Worm (Caenorhabditis elegans) whole organism, L1 larva: ENCODE data around the gene erd-2.1.
A peak's percentile ranks its signal among the peaks of the same experiment; 100 is the strongest.

Experiments
- C04F5.9 ChIP-seq: sonication (generic microtip); optimal IDR thresholded peaks from 2 replicates; lab custom pipeline; 2016; ENCODE audit warnings: missing genetic modification characterization, missing compliant biosample characterization
- C16A3.4 ChIP-seq: fragments of 150-350 bp; optimal IDR thresholded peaks from 2 replicates; lab custom pipeline; 2014; ENCODE audit warnings: missing biosample characterization, missing genetic modification characterization
- C34B4.2 ChIP-seq: sonication (generic microtip); optimal IDR thresholded peaks from 2 replicates; lab custom pipeline; 2017; ENCODE audit warnings: mild to moderate bottlenecking, missing genetic modification characterization, missing compliant biosample characterization
- F16B12.6 ChIP-seq: fragments of 150-350 bp; optimal IDR thresholded peaks from 2 replicates; lab custom pipeline; 2014; ENCODE audit warnings: missing biosample characterization, missing genetic modification characterization
- aha-1 ChIP-seq: fragments of 150-350 bp; optimal IDR thresholded peaks from 2 replicates; lab custom pipeline; 2014; ENCODE audit warnings: missing biosample characterization, missing genetic modification characterization
- ama-1 ChIP-seq: fragments of 150-350 bp; optimal IDR thresholded peaks from 2 replicates; lab custom pipeline; 2014
- blmp-1 ChIP-seq: fragments of 150-350 bp; optimal IDR thresholded peaks from 2 replicates; lab custom pipeline; 2014; ENCODE audit warnings: missing biosample characterization, missing genetic modification characterization
- ceh-8 ChIP-seq: fragments of 200-800 bp; sonication (Bioruptor generic); optimal IDR thresholded peaks from 2 replicates; lab custom pipeline; 2018; ENCODE audit warnings: mild to moderate bottlenecking, missing genetic modification characterization, moderate library complexity, missing compliant biosample characterization
- ces-1 ChIP-seq: fragments of 150-350 bp; optimal IDR thresholded peaks from 2 replicates; lab custom pipeline; 2014; ENCODE audit warnings: missing biosample characterization, missing genetic modification reagents, missing genetic modification characterization
- dsc-1 ChIP-seq: sonication (generic microtip); optimal IDR thresholded peaks from 2 replicates; lab custom pipeline; 2016; ENCODE audit warnings: mild to moderate bottlenecking, missing genetic modification characterization, missing compliant biosample characterization
- efl-3 ChIP-seq: fragments of 200-800 bp; sonication (Bioruptor generic); optimal IDR thresholded peaks from 2 replicates; lab custom pipeline; 2018; ENCODE audit warnings: mild to moderate bottlenecking, missing genetic modification characterization, missing compliant biosample characterization
- elt-3 ChIP-seq, 6 experiments: fragments of 150-350 bp in 1 of 6; sonication (generic microtip); optimal IDR thresholded peaks; 2 replicates each; lab custom pipeline; 2017 to 2018; ENCODE audit warnings: missing biosample characterization in 6 of 6, missing genetic modification characterization in 6 of 6, inconsistent platforms in 1 of 6
- ets-5 ChIP-seq: fragments of 200-800 bp; sonication (Bioruptor generic); IDR thresholded peaks from 2 replicates; pipeline ENCODE4 v1.3.6; 2022; ENCODE audit warnings: missing genetic modification characterization, missing compliant biosample characterization
- fkh-10 ChIP-seq: sonication (generic microtip); optimal IDR thresholded peaks from 2 replicates; lab custom pipeline; 2017; ENCODE audit warnings: missing biosample characterization, missing genetic modification reagents, missing genetic modification characterization
- fkh-4 ChIP-seq: sonication (generic microtip); optimal IDR thresholded peaks from 2 replicates; lab custom pipeline; 2016; ENCODE audit warnings: missing compliant biosample characterization, missing genetic modification characterization, borderline replicate concordance
- fkh-8 ChIP-seq: sonication (generic microtip); optimal IDR thresholded peaks from 2 replicates; lab custom pipeline; 2016; ENCODE audit warnings: mild to moderate bottlenecking, missing genetic modification characterization, missing compliant biosample characterization
- fos-1 ChIP-seq: fragments of 150-350 bp; optimal IDR thresholded peaks from 2 replicates; lab custom pipeline; 2014; ENCODE audit warnings: missing biosample characterization, missing genetic modification characterization
- hlh-4 ChIP-seq: sonication (generic microtip); optimal IDR thresholded peaks from 2 replicates; lab custom pipeline; 2016; ENCODE audit warnings: mild to moderate bottlenecking, missing genetic modification characterization, missing compliant biosample characterization
- hpl-2 ChIP-seq: fragments of 150-350 bp; optimal IDR thresholded peaks from 2 replicates; lab custom pipeline; 2014; ENCODE audit warnings: missing biosample characterization, missing genetic modification reagents, missing genetic modification characterization
- isw-1 ChIP-seq: fragments of 200-800 bp; sonication (Bioruptor generic); IDR thresholded peaks from 2 replicates; pipeline ENCODE4 v1.3.6; 2022; ENCODE audit warnings: missing genetic modification characterization, missing compliant biosample characterization
- jun-1 ChIP-seq: fragments of 150-350 bp; optimal IDR thresholded peaks from 2 replicates; lab custom pipeline; 2014; ENCODE audit warnings: missing biosample characterization, missing genetic modification reagents, missing genetic modification characterization
- lin-14 ChIP-seq: fragments of 200-800 bp; sonication (Bioruptor generic); optimal IDR thresholded peaks from 2 replicates; lab custom pipeline; 2018; ENCODE audit warnings: mild to moderate bottlenecking, missing genetic modification characterization, moderate library complexity, missing compliant biosample characterization
- lin-35 ChIP-seq, 2 experiments: fragments of 150-350 bp; optimal IDR thresholded peaks; 2 replicates each; lab custom pipeline; 2014; ENCODE audit warnings: missing biosample characterization in 2 of 2, missing genetic modification characterization in 2 of 2, missing genetic modification reagents in 2 of 2
- lir-3 ChIP-seq: sonication (generic microtip); optimal IDR thresholded peaks from 2 replicates; lab custom pipeline; 2016; ENCODE audit warnings: mild to moderate bottlenecking, missing genetic modification characterization, moderate library complexity, missing compliant biosample characterization; ENCODE audit not compliant: poor library complexity
- lsy-2 ChIP-seq, 2 experiments: fragments of 150-350 bp; optimal IDR thresholded peaks; 2 replicates each; lab custom pipeline; 2014; ENCODE audit warnings: missing biosample characterization in 2 of 2, missing genetic modification characterization in 2 of 2
- mep-1 ChIP-seq: fragments of 150-350 bp; optimal IDR thresholded peaks from 2 replicates; lab custom pipeline; 2014; ENCODE audit warnings: missing biosample characterization, missing genetic modification characterization
- nhr-19 ChIP-seq: fragments of 200-800 bp; sonication (Bioruptor generic); conservative IDR thresholded peaks from 2 replicates; pipeline ENCODE4 v1.3.6; 2022; ENCODE audit warnings: missing genetic modification characterization, missing compliant biosample characterization
- nhr-20 ChIP-seq: sonication (generic microtip); optimal IDR thresholded peaks from 2 replicates; lab custom pipeline; 2016; ENCODE audit warnings: mild to moderate bottlenecking, missing genetic modification characterization, missing compliant biosample characterization
- nhr-28 ChIP-seq: fragments of 150-350 bp; optimal IDR thresholded peaks from 2 replicates; lab custom pipeline; 2014; ENCODE audit warnings: missing biosample characterization, missing genetic modification characterization
- nhr-85 ChIP-seq: sonication (generic microtip); peaks from one replicate; lab custom pipeline; 2016; ENCODE audit warnings: missing genetic modification characterization, inconsistent platforms, missing compliant biosample characterization
- pax-3 ChIP-seq: fragments of 200-800 bp; sonication (Bioruptor generic); optimal IDR thresholded peaks from 2 replicates; lab custom pipeline; 2018; ENCODE audit warnings: mild to moderate bottlenecking, missing genetic modification characterization, moderate library complexity, missing compliant biosample characterization
- rnt-1 ChIP-seq: sonication (generic microtip); optimal IDR thresholded peaks from 2 replicates; lab custom pipeline; 2016; ENCODE audit warnings: mild to moderate bottlenecking, missing genetic modification characterization, moderate library complexity, missing compliant biosample characterization
- skn-1 ChIP-seq: fragments of 150-350 bp; optimal IDR thresholded peaks from 2 replicates; lab custom pipeline; 2014; ENCODE audit warnings: missing biosample characterization, missing genetic modification characterization
- snu-23 ChIP-seq: sonication (generic microtip); optimal IDR thresholded peaks from 2 replicates; lab custom pipeline; 2016; ENCODE audit warnings: missing genetic modification characterization, missing compliant biosample characterization
- sptf-1 ChIP-seq: fragments of 150-350 bp; optimal IDR thresholded peaks from 2 replicates; lab custom pipeline; 2014; ENCODE audit warnings: missing biosample characterization, missing genetic modification characterization
- sup-37 ChIP-seq: fragments of 200-800 bp; sonication (Bioruptor generic); optimal IDR thresholded peaks from 2 replicates; lab custom pipeline; 2018; ENCODE audit warnings: mild to moderate bottlenecking, missing genetic modification characterization, missing compliant biosample characterization
- swsn-7 ChIP-seq: sonication (generic microtip); optimal IDR thresholded peaks from 2 replicates; lab custom pipeline; 2016; ENCODE audit warnings: missing genetic modification characterization, missing compliant biosample characterization
- tbx-2 ChIP-seq: sonication (generic microtip); optimal IDR thresholded peaks from 2 replicates; lab custom pipeline; 2016; ENCODE audit warnings: missing genetic modification characterization, missing compliant biosample characterization
- unc-130 ChIP-seq: fragments of 150-350 bp; optimal IDR thresholded peaks from 2 replicates; lab custom pipeline; 2017; ENCODE audit warnings: missing biosample characterization, missing genetic modification characterization, inconsistent platforms
- unc-30 ChIP-seq: sonication (generic microtip); optimal IDR thresholded peaks from 2 replicates; lab custom pipeline; 2017; ENCODE audit warnings: missing biosample characterization, missing genetic modification characterization
- unc-98 ChIP-seq: fragments of 200-800 bp; sonication (Bioruptor generic); IDR thresholded peaks from 2 replicates; pipeline ENCODE4 v1.3.6; 2022; ENCODE audit warnings: missing genetic modification characterization, missing compliant biosample characterization
- zag-1 ChIP-seq: fragments of 150-350 bp; optimal IDR thresholded peaks from 2 replicates; lab custom pipeline; 2014; ENCODE audit warnings: missing biosample characterization, missing genetic modification characterization
- ztf-4 ChIP-seq: fragments of 150-350 bp; optimal IDR thresholded peaks from 2 replicates; lab custom pipeline; 2014; ENCODE audit warnings: missing biosample characterization, missing genetic modification characterization

The erd-2.1 gene

DNA sequence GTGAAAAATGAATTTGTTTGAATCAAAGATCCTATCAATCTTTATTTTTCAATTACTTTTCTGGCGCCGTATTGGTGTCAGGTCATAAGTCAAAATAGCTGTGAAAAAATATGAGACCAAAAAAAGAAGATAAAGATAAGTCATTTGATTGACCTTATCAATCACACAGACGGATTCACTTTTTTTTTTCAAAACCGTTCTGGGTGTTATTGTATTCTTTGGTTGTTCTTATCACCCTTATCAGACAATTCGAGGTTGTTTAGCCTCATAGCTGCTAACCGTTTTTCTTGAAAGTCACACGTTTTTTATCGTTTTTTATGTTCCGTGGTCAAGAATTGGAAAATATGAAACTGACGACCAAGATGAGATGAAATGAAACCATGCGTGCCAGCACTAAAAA, 9.9 kb upstream of the erd-2.1 start (continued):
- TF ChIP-seq dsc-1 (tag; lab: Kevin White, UChicago) (no peak), hpl-2 (GFP tag; lab: Kevin White, UChicago) (no peak), ets-5 (GFP tag; lab: Robert Waterston, UW) (no peak), fkh-4 (tag; lab: Kevin White, UChicago) (no peak), aha-1 (tag; lab: Kevin White, UChicago) (no peak), C04F5.9 (tag; lab: Kevin White, UChicago) (no peak), elt-3 (tag; optimal IDR thresholded peaks at IDR 0.05; lab: Kevin White, UChicago) (peak in 2 of 6 experiments; percentile 70 to 98), tbx-2 (tag; lab: Kevin White, UChicago) (no peak), lin-35 (GFP tag; optimal IDR thresholded peaks at IDR 0.05; lab: Kevin White, UChicago) (peak in 1 of 2 experiments; percentile 17), swsn-7 (no peak), hlh-4 (tag; lab: Kevin White, UChicago) (no peak), lin-14 (peak; percentile 30), nhr-20 (tag; lab: Kevin White, UChicago) (peak; percentile 53), lir-3 (no peak), pax-3 (no peak), mep-1 (no peak)
- TF ChIP-seq, all 84 proteins: peak for 8

DNA sequence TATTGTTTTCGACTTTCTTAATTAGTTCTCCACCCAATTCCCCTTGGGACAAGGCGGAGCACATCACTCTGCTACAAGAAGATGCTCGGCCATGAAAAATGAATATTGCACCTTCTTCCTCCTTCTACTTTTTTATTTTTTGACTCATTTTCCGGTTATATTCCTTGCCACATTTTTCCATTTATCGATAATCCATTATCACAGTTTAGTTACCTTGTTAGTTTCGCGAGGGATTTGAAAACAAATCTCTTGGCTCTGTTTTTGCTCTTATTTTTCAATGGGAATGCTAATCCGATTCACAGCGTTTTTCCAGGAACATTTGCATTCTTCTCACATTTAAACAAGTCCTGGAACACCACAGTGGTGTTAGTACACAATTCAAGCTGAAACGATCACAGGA, 8.4 kb upstream of the erd-2.1 start, which contains the start of gene rnp-9:
Gene rnp-9 (plus strand): TSS at position 301 of the 400 bp plus-strand sequence.
- TF ChIP-seq ces-1 (GFP tag; lab: Kevin White, UChicago) (no peak), dsc-1 (tag; lab: Kevin White, UChicago) (peak; percentile 35)

DNA sequence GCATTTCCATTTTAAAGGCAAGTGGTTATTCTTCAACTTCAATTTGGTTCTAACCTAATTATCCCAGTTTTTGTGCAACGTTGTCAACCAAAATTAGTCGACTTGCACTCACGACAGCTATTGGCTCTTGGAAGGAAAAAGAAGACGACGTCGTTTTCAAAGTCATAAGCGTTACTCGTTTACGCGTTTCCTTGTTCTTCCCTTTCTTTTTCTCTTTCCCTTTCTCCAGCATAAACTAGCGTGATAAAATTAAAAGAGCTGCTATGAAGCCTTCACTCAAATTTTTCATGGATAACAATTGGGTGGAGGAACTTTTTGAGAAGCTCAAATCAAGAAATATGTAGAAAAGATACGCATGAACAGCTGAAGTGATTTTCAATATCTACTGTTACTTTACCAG, 4.6 kb upstream of the erd-2.1 start:
- TF ChIP-seq lin-14 (peak; percentile 33), elt-3 (tag; optimal IDR thresholded peaks at IDR 0.05; lab: Kevin White, UChicago) (no peak), unc-98 (no peak), efl-3 (no peak), blmp-1 (no peak), C34B4.2 (tag; lab: Kevin White, UChicago) (no peak), fos-1 (tag; lab: Kevin White, UChicago) (no peak), zag-1 (tag; lab: Kevin White, UChicago) (no peak), sptf-1 (tag; lab: Kevin White, UChicago) (no peak), F16B12.6 (tag; lab: Kevin White, UChicago) (no peak), lsy-2 (tag; optimal IDR thresholded peaks at IDR 0.05; lab: Kevin White, UChicago) (no peak), ces-1 (GFP tag; lab: Kevin White, UChicago) (no peak), sup-37 (GFP tag; lab: Kevin White, UChicago) (no peak), ceh-8 (GFP tag; lab: Kevin White, UChicago) (peak; percentile 78), jun-1 (tag; lab: Kevin White, UChicago) (no peak), skn-1 (tag; lab: Kevin White, UChicago) (no peak)

DNA sequence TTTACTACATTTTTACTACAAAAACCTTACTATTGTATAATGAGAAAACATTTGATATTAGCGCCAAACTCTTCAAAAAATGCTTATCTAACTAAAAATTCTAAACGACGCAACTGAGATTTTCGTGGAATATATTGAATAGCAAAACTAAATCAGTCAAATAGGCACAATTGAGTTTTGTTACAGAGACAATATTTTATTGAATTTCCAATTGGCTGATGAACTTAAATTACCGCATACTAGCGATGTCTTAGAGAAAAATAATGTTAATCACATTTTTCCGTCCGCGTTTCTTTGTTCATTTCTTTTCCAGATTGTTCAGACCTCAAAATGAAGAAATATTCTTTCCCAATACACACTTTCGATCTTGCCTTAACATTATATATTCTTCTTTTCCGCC, 3.8 kb upstream of the erd-2.1 start:
- TF ChIP-seq fos-1 (tag; lab: Kevin White, UChicago) (no peak), C16A3.4 (no peak), unc-130 (tag; lab: Kevin White, UChicago) (no peak), sup-37 (GFP tag; lab: Kevin White, UChicago) (no peak), fkh-10 (no peak), ets-5 (GFP tag; lab: Robert Waterston, UW) (no peak), ztf-4 (no peak), rnt-1 (tag; lab: Kevin White, UChicago) (no peak), isw-1 (GFP tag; lab: Robert Waterston, UW) (no peak), unc-30 (tag; lab: Kevin White, UChicago) (no peak), ceh-8 (GFP tag; lab: Kevin White, UChicago) (no peak), ama-1 (lab: Kevin White, UChicago) (no peak), ces-1 (GFP tag; lab: Kevin White, UChicago) (no peak), nhr-28 (tag; lab: Kevin White, UChicago) (no peak), snu-23 (GFP tag; lab: Kevin White, UChicago) (no peak), nhr-85 (no peak), fkh-8 (tag; lab: Kevin White, UChicago) (no peak), nhr-19 (no peak), skn-1 (tag; lab: Kevin White, UChicago) (no peak)
